Fruit fly (Drosophila melanogaster): ENCODE data around the gene GstZ2.

The GstZ2 gene

DNA sequence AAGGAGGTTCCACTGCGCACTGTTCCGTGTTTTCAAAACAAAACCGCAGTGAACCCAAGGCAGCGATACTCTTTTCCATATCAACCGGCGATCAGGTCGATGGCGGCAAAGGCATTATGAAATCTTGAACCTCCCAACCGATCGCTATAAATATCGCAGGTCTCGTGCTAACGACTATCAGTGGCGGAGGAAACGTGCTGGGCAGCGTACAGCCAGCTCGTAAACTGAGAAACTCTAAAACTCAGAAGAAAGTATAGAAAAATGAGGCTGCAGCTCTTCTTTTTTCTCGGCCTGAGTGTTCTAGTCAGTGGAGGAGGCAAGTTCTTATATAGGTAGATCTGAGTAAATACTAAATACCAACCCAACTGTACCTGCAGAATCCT, 34.2 kb upstream of the GstZ2 start, which contains the start of gene phu:
phu (plus strand) TSS at position 175 of the 383 bp plus-strand sequence.
- TF ChIP-seq CG2199 (GFP tag; IDR thresholded peaks at IDR 0.05) (0 out of 3 replicates have a peak, but pooled peaks have one; percentile 9), chinmo (GFP tag; IDR thresholded peaks at IDR 0.05; ENCODE audit: partially characterized antibody) (0 out of 4 replicates have a peak, but pooled peaks have one; percentile 27), grn (GFP tag; optimal IDR thresholded peaks at IDR 0.05) (peak; percentile 39), Pdp1 (GFP tag; optimal IDR thresholded peaks at IDR 0.05) (peak in 1 of 2 experiments; percentile 42), sug (tag; optimal IDR thresholded peaks at IDR 0.05) (peak; percentile 1), croc (GFP tag; conservative IDR thresholded peaks at IDR 0.05) (0 out of 3 replicates have a peak, but pooled peaks have one; percentile 8), cwo (GFP tag; optimal IDR thresholded peaks at IDR 0.05) (peak; percentile 96), sob (GFP tag; IDR thresholded peaks at IDR 0.05) (no peak), Hr78 (GFP tag; optimal IDR thresholded peaks at IDR 0.05) (peak in 1 of 2 experiments; percentile 39), corto (GFP tag; optimal IDR thresholded peaks at IDR 0.05) (no peak), tio (GFP tag; optimal IDR thresholded peaks at IDR 0.05) (no peak), CG7839 (tag; optimal IDR thresholded peaks at IDR 0.05) (peak; percentile 24)

DNA sequence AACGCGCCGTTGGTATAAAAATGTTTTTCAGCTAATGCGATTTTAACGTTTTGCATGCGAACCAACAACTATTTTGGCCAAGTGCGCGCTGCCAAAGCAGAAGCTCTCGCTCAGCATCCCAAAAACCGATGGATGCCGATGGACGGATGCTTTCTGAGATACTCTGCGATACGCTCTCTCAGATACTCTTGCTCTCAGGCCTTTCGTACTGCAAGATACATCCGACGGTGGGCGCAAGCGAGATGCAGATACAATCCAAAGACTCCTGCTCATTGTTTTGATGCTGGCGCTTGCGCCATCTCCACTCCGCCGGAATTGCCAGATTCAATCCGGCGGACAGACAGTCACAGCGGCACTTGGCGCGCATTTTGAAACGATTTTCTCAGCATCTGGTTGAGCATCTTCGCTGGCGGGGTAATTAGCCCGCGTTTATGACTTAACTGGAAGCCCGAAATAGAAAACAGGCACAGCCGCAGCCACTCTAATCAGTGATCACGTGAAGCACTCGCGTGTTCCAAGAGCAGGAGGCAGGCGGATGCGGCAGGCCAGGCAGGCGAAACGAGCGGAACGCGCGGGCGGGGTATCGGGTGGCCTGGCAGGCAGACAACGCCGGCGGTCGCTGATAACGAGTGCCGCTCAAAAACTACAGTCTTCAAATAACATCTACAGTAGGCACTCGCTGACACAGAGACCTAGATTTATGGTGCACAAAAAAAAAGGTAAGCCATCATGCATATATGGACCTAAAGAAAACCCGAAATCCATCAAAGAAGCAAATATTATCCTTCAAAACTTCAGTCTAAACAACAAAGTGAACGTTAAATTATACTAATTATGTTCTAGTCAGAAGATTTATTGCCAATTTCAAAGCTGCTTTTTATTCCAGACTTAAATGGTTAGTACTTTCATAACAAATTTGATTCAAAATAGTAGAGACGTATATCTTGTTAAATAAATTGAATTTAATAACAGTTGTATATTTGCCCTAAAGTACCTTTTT, 33.5 kb upstream of the GstZ2 start, which contains the start of gene CG16779:
CG16779 (minus strand) TSS at position 51 of the 1,000 bp plus-strand sequence.
- TF ChIP-seq CG11456 (GFP tag; IDR thresholded peaks at IDR 0.05) (peak; percentile 60; the same call in 1 of the 3 replicates), CG13287 (GFP tag; IDR thresholded peaks at IDR 0.05; ENCODE audit: partially characterized antibody) (peak; percentile 40; the same call in 1 of the 2 replicates), nerfin-1 (tag; optimal IDR thresholded peaks at IDR 0.05) (peak; percentile 44), Dek (tag; optimal IDR thresholded peaks at IDR 0.05) (no peak), HLH54F (GFP tag; optimal IDR thresholded peaks at IDR 0.05) (no peak), CG7271 (tag; optimal IDR thresholded peaks at IDR 0.05) (no peak), Sry-δ (GFP tag; optimal IDR thresholded peaks at IDR 0.05) (no peak), Ssrp (tag; optimal IDR thresholded peaks at IDR 0.05) (peak; percentile 55), pho (GFP tag; optimal IDR thresholded peaks at IDR 0.05) (no peak), sug (tag; optimal IDR thresholded peaks at IDR 0.05) (peak; percentile 91), PHDP (tag; optimal IDR thresholded peaks at IDR 0.05) (peak; percentile 45), CG15073 (GFP tag; optimal IDR thresholded peaks at IDR 0.05) (no peak), pnt (GFP tag; optimal IDR thresholded peaks at IDR 0.05) (peak; percentile 9), zen2 (GFP tag; IDR thresholded peaks at IDR 0.05; ENCODE audit: partially characterized antibody) (peak; percentile 65; the same call in 2 of the 3 replicates), CG1832 (GFP tag; optimal IDR thresholded peaks at IDR 0.05) (peak; percentile 61), Meics (GFP tag; optimal IDR thresholded peaks at IDR 0.05) (peak; percentile 43), E2f1 (GFP tag; IDR thresholded peaks at IDR 0.05) (no peak), CG10543 (GFP tag; optimal IDR thresholded peaks at IDR 0.05) (peak; percentile 57), CG10267 (tag; optimal IDR thresholded peaks at IDR 0.05) (peak; percentile 39), lilli (GFP tag; optimal IDR thresholded peaks at IDR 0.05) (peak; percentile 35), CG16863 (GFP tag; optimal IDR thresholded peaks at IDR 0.05) (peak; percentile 10), CG8944 (GFP tag; optimal IDR thresholded peaks at IDR 0.05) (no peak), CG14050 (GFP tag; IDR thresholded peaks at IDR 0.05) (no peak), Bteb2 (GFP tag; optimal IDR thresholded peaks at IDR 0.05) (peak; percentile 15), CG2678 (tag; optimal IDR thresholded peaks at IDR 0.05) (peak; percentile 74), sisA (GFP tag; IDR thresholded peaks at IDR 0.05) (0 out of 2 replicates have a peak, but pooled peaks have one; percentile 12), CG30403 (GFP tag; optimal IDR thresholded peaks at IDR 0.05) (peak; percentile 59), CG9215 (GFP tag; IDR thresholded peaks at IDR 0.05) (peak; percentile 99), bigmax (GFP tag; optimal IDR thresholded peaks at IDR 0.05) (no peak), D19A (tag; optimal IDR thresholded peaks at IDR 0.05) (peak; percentile 28), CG31441 (GFP tag; IDR thresholded peaks at IDR 0.05) (peak; percentile 69; the same call in 1 of the 2 replicates), CG10147 (GFP tag; optimal IDR thresholded peaks at IDR 0.05) (no peak), CG32772 (GFP tag; IDR thresholded peaks at IDR 0.05) (no peak), CG11696 (GFP tag; IDR thresholded peaks at IDR 0.05) (no peak), CG12071 (GFP tag; optimal IDR thresholded peaks at IDR 0.05) (no peak)
